Fruit fly (Drosophila melanogaster): ENCODE measurements around the gene CG31495.
A peak's percentile ranks its signal among the peaks of the same experiment; 100 is the strongest.

CG31495 gene

dm6 chr3R:13788672-13789071 is 51.1 kb downstream of the CG31495 start:
- TF ChIP-seq gl (tag; optimal IDR thresholded peaks at IDR 0.05) = peak; percentile 6
- no peak for TF ChIP-seq rn (GFP tag; IDR thresholded peaks at IDR 0.05)
- no peak for TF ChIP-seq CG15710 (tag; optimal IDR thresholded peaks at IDR 0.05)
- no peak for TF ChIP-seq Ets98B (GFP tag; IDR thresholded peaks at IDR 0.05)
- TF ChIP-seq fd96Ca (GFP tag; IDR thresholded peaks at IDR 0.05) = 0 out of 3 replicates have a peak, but pooled peaks have one; percentile 16

Data from whole organism, pupa.